Worm (Caenorhabditis elegans) whole organism, L2 larva: Measurements from ENCODE around the gene C18H9.1.

Experiments
- C34F6.9 ChIP-seq: fragments of 150-350 bp; optimal IDR thresholded peaks from 2 replicates; lab custom pipeline; 2014; ENCODE audit warnings: missing biosample characterization, missing genetic modification characterization
- F13H6.1 ChIP-seq: sonication (generic microtip); optimal IDR thresholded peaks from 2 replicates; lab custom pipeline; 2016; ENCODE audit warnings: missing genetic modification characterization, missing compliant biosample characterization
- R02D3.7 ChIP-seq: fragments of 150-350 bp; optimal IDR thresholded peaks from 2 replicates; lab custom pipeline; 2014; ENCODE audit warnings: missing biosample characterization, missing genetic modification characterization
- ZK546.5 ChIP-seq: sonication (generic microtip); optimal IDR thresholded peaks from 2 replicates; lab custom pipeline; 2017; ENCODE audit warnings: missing biosample characterization, missing genetic modification characterization
- ama-1 ChIP-seq: fragments of 150-350 bp; optimal IDR thresholded peaks from 2 replicates; lab custom pipeline; 2018; ENCODE audit warnings: inconsistent platforms
- blmp-1 ChIP-seq: sonication (generic microtip); optimal IDR thresholded peaks from 2 replicates; lab custom pipeline; 2017; ENCODE audit warnings: missing genetic modification characterization, mild to moderate bottlenecking, missing compliant biosample characterization, antibody characterized with exemption, moderate library complexity; ENCODE audit not compliant: insufficient read depth
- ceh-16 ChIP-seq: fragments of 150-350 bp; optimal IDR thresholded peaks from 2 replicates; lab custom pipeline; 2014; ENCODE audit warnings: missing biosample characterization, missing genetic modification characterization
- ceh-82 ChIP-seq: fragments of 150-350 bp; optimal IDR thresholded peaks from 2 replicates; lab custom pipeline; 2014; ENCODE audit warnings: missing biosample characterization, missing genetic modification characterization
- crh-2 ChIP-seq: sonication (generic microtip); optimal IDR thresholded peaks from 2 replicates; lab custom pipeline; 2017; ENCODE audit warnings: missing biosample characterization, missing genetic modification characterization
- dmd-4 ChIP-seq: sonication (generic microtip); optimal IDR thresholded peaks from 2 replicates; lab custom pipeline; 2017; ENCODE audit warnings: missing biosample characterization, missing genetic modification characterization
- egl-27 ChIP-seq: sonication (generic microtip); optimal IDR thresholded peaks from 3 replicates; lab custom pipeline; 2017; ENCODE audit warnings: missing biosample characterization, missing genetic modification reagents, missing genetic modification characterization
- elt-1 ChIP-seq: fragments of 150-350 bp; optimal IDR thresholded peaks from 2 replicates; lab custom pipeline; 2014; ENCODE audit warnings: missing biosample characterization, missing genetic modification characterization
- elt-3 ChIP-seq: sonication (generic microtip); optimal IDR thresholded peaks from 2 replicates; lab custom pipeline; 2017; ENCODE audit warnings: missing biosample characterization, missing genetic modification characterization
- gmeb-1 ChIP-seq: fragments of 150-350 bp; optimal IDR thresholded peaks from 2 replicates; lab custom pipeline; 2014; ENCODE audit warnings: missing biosample characterization, missing genetic modification characterization
- lin-11 ChIP-seq: fragments of 150-350 bp; sonication (generic microtip); optimal IDR thresholded peaks from 2 replicates; lab custom pipeline; 2014; ENCODE audit warnings: missing biosample characterization, missing genetic modification characterization, inconsistent platforms, mixed read lengths
- lin-39 ChIP-seq: fragments of 150-350 bp; optimal IDR thresholded peaks from 2 replicates; lab custom pipeline; 2014; ENCODE audit warnings: missing biosample characterization, missing genetic modification reagents, missing genetic modification characterization
- lsy-2 ChIP-seq, 2 experiments: fragments of 150-350 bp in 1 of 2; sonication (generic microtip) in 1 of 2; optimal IDR thresholded peaks; 2 replicates each; lab custom pipeline; 2014 to 2017; ENCODE audit warnings: missing biosample characterization in 2 of 2, missing genetic modification characterization in 2 of 2
- mab-5 ChIP-seq: fragments of 150-350 bp; optimal IDR thresholded peaks from 2 replicates; lab custom pipeline; 2014; ENCODE audit warnings: missing biosample characterization, missing genetic modification characterization
- mbf-1 ChIP-seq: sonication (generic microtip); optimal IDR thresholded peaks from 2 replicates; lab custom pipeline; 2017; ENCODE audit warnings: missing biosample characterization, missing genetic modification characterization
- nhr-12 ChIP-seq: fragments of 150-350 bp; optimal IDR thresholded peaks from 2 replicates; lab custom pipeline; 2014; ENCODE audit warnings: missing biosample characterization, missing genetic modification characterization
- nhr-129 ChIP-seq: fragments of 150-350 bp; optimal IDR thresholded peaks from 2 replicates; lab custom pipeline; 2014; ENCODE audit warnings: missing biosample characterization, missing genetic modification characterization
- nhr-21 ChIP-seq: fragments of 150-350 bp; optimal IDR thresholded peaks from 2 replicates; lab custom pipeline; 2014; ENCODE audit warnings: missing biosample characterization, missing genetic modification characterization
- nhr-23 ChIP-seq: fragments of 150-350 bp; optimal IDR thresholded peaks from 2 replicates; lab custom pipeline; 2014; ENCODE audit warnings: missing biosample characterization, missing genetic modification reagents, missing genetic modification characterization
- nhr-237 ChIP-seq: fragments of 150-350 bp; optimal IDR thresholded peaks from 2 replicates; lab custom pipeline; 2014; ENCODE audit warnings: missing biosample characterization, missing genetic modification characterization
- nhr-25 ChIP-seq: fragments of 150-350 bp; sonication (generic microtip); optimal IDR thresholded peaks from 3 replicates; lab custom pipeline; 2014; ENCODE audit warnings: missing biosample characterization, missing genetic modification characterization
- nhr-6 ChIP-seq: fragments of 150-350 bp; optimal IDR thresholded peaks from 2 replicates; lab custom pipeline; 2014; ENCODE audit warnings: missing biosample characterization, missing genetic modification characterization
- peb-1 ChIP-seq: fragments of 150-350 bp; optimal IDR thresholded peaks from 2 replicates; lab custom pipeline; 2014; ENCODE audit warnings: missing biosample characterization, missing genetic modification characterization
- skn-1 ChIP-seq: sonication (generic microtip); optimal IDR thresholded peaks from 2 replicates; lab custom pipeline; 2017; ENCODE audit warnings: missing biosample characterization, missing genetic modification characterization
- sma-3 ChIP-seq: sonication (generic microtip); optimal IDR thresholded peaks from 2 replicates; lab custom pipeline; 2016; ENCODE audit warnings: missing genetic modification reagents, missing genetic modification characterization, missing compliant biosample characterization
- sma-9 ChIP-seq, 2 experiments: fragments of 150-350 bp in 1 of 2; sonication (generic microtip) in 1 of 2; optimal IDR thresholded peaks; 2 replicates each; lab custom pipeline; 2014 to 2016; ENCODE audit warnings: missing genetic modification characterization in 2 of 2, mild to moderate bottlenecking in 1 of 2, missing biosample characterization in 1 of 2, missing compliant biosample characterization in 1 of 2, missing genetic modification reagents in 1 of 2, moderate library complexity in 1 of 2
- snpc-4 ChIP-seq: fragments of 150-350 bp; optimal IDR thresholded peaks from 2 replicates; lab custom pipeline; 2014; ENCODE audit warnings: missing biosample characterization, missing genetic modification characterization
- unc-39 ChIP-seq: fragments of 150-350 bp; optimal IDR thresholded peaks from 2 replicates; lab custom pipeline; 2014; ENCODE audit warnings: missing biosample characterization, missing genetic modification characterization
- unc-62 ChIP-seq: fragments of 150-350 bp; optimal IDR thresholded peaks from 2 replicates; lab custom pipeline; 2014; ENCODE audit warnings: missing biosample characterization, missing genetic modification reagents, missing genetic modification characterization
- zag-1 ChIP-seq: fragments of 150-350 bp; optimal IDR thresholded peaks from 2 replicates; lab custom pipeline; 2014; ENCODE audit warnings: missing biosample characterization, missing genetic modification characterization
- ztf-11 ChIP-seq: sonication (generic microtip); optimal IDR thresholded peaks from 2 replicates; lab custom pipeline; 2017; ENCODE audit warnings: missing biosample characterization, missing genetic modification characterization
- ztf-4 ChIP-seq: fragments of 150-350 bp; optimal IDR thresholded peaks from 2 replicates; lab custom pipeline; 2014; ENCODE audit warnings: missing biosample characterization, missing genetic modification characterization

Gene C18H9.1

ce11 chrII:6742614-6743013, 43.7 kb downstream of the C18H9.1 start, which contains the start of gene F41G3.6:
TSS of gene F41G3.6 (plus strand) at chrII:6742914.
- TF ChIP-seq ztf-4 (tag; lab: Kevin White, UChicago) (no peak), skn-1 (no peak), nhr-23 (tag; lab: Kevin White, UChicago) (no peak), nhr-237 (tag; lab: Kevin White, UChicago) (no peak), nhr-12 (no peak)

DNA sequence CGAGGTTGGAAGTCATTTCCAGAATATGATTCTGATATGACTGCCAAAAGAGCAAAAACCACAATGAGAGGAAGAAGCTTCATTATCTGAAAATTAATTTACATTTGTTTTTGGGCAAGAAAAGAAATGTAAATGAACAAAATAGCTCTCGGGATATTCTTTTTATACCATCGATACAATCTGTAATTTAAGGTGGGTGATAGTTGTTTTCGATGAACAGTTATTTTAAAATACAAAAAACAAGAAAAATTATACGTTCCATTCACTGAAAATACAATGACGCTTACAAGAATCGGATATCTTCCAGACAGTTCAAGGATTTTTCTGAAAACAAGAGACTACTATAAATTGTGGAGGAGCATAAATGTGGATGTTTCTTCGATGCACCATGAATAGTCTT, 45.8 kb downstream of the C18H9.1 start, which contains the start of gene ins-15:
Gene ins-15 (minus strand): TSS at position 101 of the 400 bp plus-strand sequence.
- TF ChIP-seq ceh-16 (tag; lab: Kevin White, UChicago) = no peak
- TF ChIP-seq C34F6.9 (tag; lab: Kevin White, UChicago) = no peak
- TF ChIP-seq dmd-4 (tag; lab: Kevin White, UChicago) = no peak
- TF ChIP-seq unc-62 = no peak
- no peak for TF ChIP-seq mab-5
- no peak for TF ChIP-seq snpc-4
- TF ChIP-seq unc-39 (tag; lab: Kevin White, UChicago) = no peak
- TF ChIP-seq nhr-25 (tag; lab: Kevin White, UChicago) = no peak
- TF ChIP-seq mbf-1 = no peak
- no peak for TF ChIP-seq elt-3 (tag; lab: Kevin White, UChicago)
- TF ChIP-seq egl-27 (tag; lab: Kevin White, UChicago) = no peak
- no peak for TF ChIP-seq blmp-1 (tag; lab: Kevin White, UChicago)
- no peak for TF ChIP-seq crh-2 (tag; lab: Kevin White, UChicago)
- no peak for TF ChIP-seq lin-11
- TF ChIP-seq gmeb-1 = no peak

DNA sequence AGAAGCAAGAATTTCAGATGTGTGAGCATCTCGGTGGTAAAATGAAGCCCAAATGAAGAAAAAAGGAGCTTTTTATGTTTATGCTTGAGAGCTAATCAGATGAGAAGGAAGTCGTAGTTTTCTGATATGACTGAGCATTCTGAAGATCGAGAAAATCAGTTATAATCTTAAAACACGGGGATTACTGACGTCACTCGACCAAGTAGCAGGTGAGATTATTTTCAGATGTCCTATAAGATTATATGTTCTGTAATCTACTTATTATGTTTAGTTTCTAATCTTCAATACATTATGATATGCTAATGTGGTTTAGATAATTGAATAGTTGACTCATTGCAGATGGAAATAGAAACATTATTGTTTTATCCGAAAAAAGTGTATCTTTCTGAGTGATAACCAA, 46.9 kb downstream of the C18H9.1 start, which contains the start of gene ins-14:
Gene ins-14 (minus strand): TSS at position 32 of the 400 bp plus-strand sequence.
- TF ChIP-seq blmp-1 (tag; lab: Kevin White, UChicago) = no peak
- peak; percentile 33 for TF ChIP-seq sma-9 (GFP tag; optimal IDR thresholded peaks at IDR 0.05; lab: Kevin White, UChicago)
- no peak for TF ChIP-seq sma-9 (tag; optimal IDR thresholded peaks at IDR 0.05; lab: Kevin White, UChicago)
- TF ChIP-seq, all 48 proteins: peak for 1

- TF ChIP-seq zag-1 = no peak
- no peak for TF ChIP-seq ceh-16 (tag; lab: Kevin White, UChicago)
- TF ChIP-seq unc-39 (tag; lab: Kevin White, UChicago) = no peak
- TF ChIP-seq lsy-2 (tag; optimal IDR thresholded peaks at IDR 0.05; lab: Kevin White, UChicago) = no peak
- no peak for TF ChIP-seq elt-1 (tag; lab: Kevin White, UChicago)
- TF ChIP-seq nhr-12 = no peak
- no peak for TF ChIP-seq ama-1 (lab: Kevin White, UChicago)
- TF ChIP-seq nhr-6 (tag; lab: Kevin White, UChicago) = no peak
- no peak for TF ChIP-seq sma-9 (GFP tag; optimal IDR thresholded peaks at IDR 0.05; lab: Kevin White, UChicago)
- TF ChIP-seq sma-9 (tag; optimal IDR thresholded peaks at IDR 0.05; lab: Kevin White, UChicago) = no peak
- TF ChIP-seq egl-27 (tag; lab: Kevin White, UChicago) = no peak
- no peak for TF ChIP-seq peb-1 (tag; lab: Kevin White, UChicago)
- TF ChIP-seq nhr-237 (tag; lab: Kevin White, UChicago) = no peak
- TF ChIP-seq dmd-4 (tag; lab: Kevin White, UChicago) = no peak
- TF ChIP-seq elt-3 (tag; lab: Kevin White, UChicago) = no peak
- no peak for TF ChIP-seq lin-39 (tag; lab: Kevin White, UChicago)
- no peak for TF ChIP-seq sma-3 (GFP tag; lab: Kevin White, UChicago)
- no peak for TF ChIP-seq ceh-82 (tag; lab: Kevin White, UChicago)
- TF ChIP-seq ztf-11 = no peak
- TF ChIP-seq blmp-1 (tag; lab: Kevin White, UChicago) = no peak
- no peak for TF ChIP-seq nhr-21
- TF ChIP-seq, all 48 proteins: peak for 0
These were observed 47.5 kb downstream of the C18H9.1 start, which contains the start of gene F41G3.5 for ce11 chrII:6746404-6746803. TSS of gene F41G3.5 (plus strand) at chrII:6746704.

DNA sequence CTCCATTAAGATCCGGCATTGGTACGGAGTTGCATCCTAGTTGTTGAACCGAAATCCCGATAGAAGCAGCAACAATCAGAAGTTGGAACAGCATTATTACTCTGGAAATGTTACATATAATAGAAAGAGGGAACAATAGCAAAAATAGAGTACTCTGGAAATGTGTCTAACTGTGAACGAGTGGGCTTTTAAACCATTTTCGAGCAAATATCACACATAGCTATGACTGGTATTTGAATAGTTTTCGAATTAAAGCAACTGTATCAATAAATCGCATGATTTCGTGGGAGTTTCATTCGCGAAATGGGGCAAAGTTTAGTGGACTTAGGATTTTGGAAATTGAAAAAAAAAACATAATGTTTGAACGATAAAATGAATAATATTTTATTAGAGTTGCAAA, 50.5 kb downstream of the C18H9.1 start, which contains the start of gene F41G3.10:
Gene F41G3.10 (minus strand): TSS at position 101 of the 400 bp plus-strand sequence.
- TF ChIP-seq ZK546.5 (tag; lab: Kevin White, UChicago) = no peak
- TF ChIP-seq R02D3.7 (tag; lab: Kevin White, UChicago) = no peak
- TF ChIP-seq sma-9 (GFP tag; optimal IDR thresholded peaks at IDR 0.05; lab: Kevin White, UChicago) = no peak
- TF ChIP-seq sma-9 (tag; optimal IDR thresholded peaks at IDR 0.05; lab: Kevin White, UChicago) = no peak
- no peak for TF ChIP-seq blmp-1 (tag; lab: Kevin White, UChicago)
- TF ChIP-seq mbf-1 = no peak
- TF ChIP-seq nhr-6 (tag; lab: Kevin White, UChicago) = no peak
- no peak for TF ChIP-seq nhr-129
- no peak for TF ChIP-seq nhr-25 (tag; lab: Kevin White, UChicago)
- no peak for TF ChIP-seq F13H6.1 (tag; lab: Kevin White, UChicago)
- no peak for TF ChIP-seq gmeb-1
- TF ChIP-seq lin-11 = no peak
- no peak for TF ChIP-seq zag-1
- no peak for TF ChIP-seq elt-3 (tag; lab: Kevin White, UChicago)
- no peak for TF ChIP-seq peb-1 (tag; lab: Kevin White, UChicago)
